Fruit fly (Drosophila melanogaster) whole organism, embryonic: ENCODE results near the gene Bicra.

Source experiments
- ATbp ChIP-seq: fragments of 200-800 bp; sonication (Bioruptor generic); optimal IDR thresholded peaks from 2 replicates; lab custom pipeline; 2017; ENCODE audit warnings: missing biosample characterization, mild to moderate bottlenecking, missing genetic modification characterization, missing genetic modification reagents
- BEAF-32 ChIP-seq: fragments of 200-800 bp; sonication (Bioruptor generic); optimal IDR thresholded peaks from 3 replicates; lab custom pipeline; 2017; ENCODE audit warnings: missing biosample characterization, missing genetic modification characterization, mild to moderate bottlenecking, moderate library complexity, missing genetic modification reagents
- CG10462 ChIP-seq: fragments of 200-800 bp; sonication (Bioruptor generic); optimal IDR thresholded peaks from 2 replicates; lab custom pipeline; 2016; ENCODE audit warnings: missing biosample characterization, missing genetic modification characterization
- CG10543 ChIP-seq: fragments of 200-800 bp; sonication (Bioruptor generic); optimal IDR thresholded peaks from 3 replicates; lab custom pipeline; 2017; ENCODE audit warnings: missing biosample characterization, mild to moderate bottlenecking, missing genetic modification characterization, moderate library complexity
- CG11560 ChIP-seq: fragments of 200-800 bp; sonication (Bioruptor generic); IDR thresholded peaks from 3 replicates; pipeline ENCODE4 v1.3.6; 2022; ENCODE audit warnings: missing biosample characterization, missing genetic modification characterization
- CG13424 ChIP-seq: fragments of 200-800 bp; sonication (Bioruptor generic); optimal IDR thresholded peaks from 2 replicates; lab custom pipeline; 2019; ENCODE audit warnings: missing biosample characterization, mild to moderate bottlenecking, missing genetic modification characterization, moderate library complexity
- CG15479 ChIP-seq: fragments of 200-800 bp; sonication (Bioruptor generic); optimal IDR thresholded peaks from 3 replicates; lab custom pipeline; 2019; ENCODE audit warnings: missing biosample characterization, mild to moderate bottlenecking, missing genetic modification characterization, moderate library complexity
- CG17328 ChIP-seq: fragments of 200-800 bp; sonication (Bioruptor generic); IDR thresholded peaks from 2 replicates; pipeline ENCODE4 v1.3.6; 2022; ENCODE audit warnings: missing biosample characterization, missing genetic modification characterization
- CG1792 ChIP-seq: fragments of 200-800 bp; sonication (Bioruptor generic); optimal IDR thresholded peaks from 2 replicates; lab custom pipeline; 2016; ENCODE audit warnings: missing biosample characterization, missing genetic modification characterization
- CG4282 ChIP-seq: fragments of 200-800 bp; sonication (Bioruptor generic); optimal IDR thresholded peaks from 2 replicates; lab custom pipeline; 2016; ENCODE audit warnings: missing biosample characterization, missing genetic modification characterization
- CG4404 ChIP-seq: fragments of 200-800 bp; sonication (Bioruptor generic); IDR thresholded peaks from 2 replicates; pipeline ENCODE4 v1.3.6; 2022; ENCODE audit warnings: missing biosample characterization, missing genetic modification characterization
- CG4424 ChIP-seq: fragments of 200-800 bp; sonication (Bioruptor generic); optimal IDR thresholded peaks from 3 replicates; lab custom pipeline; 2016; ENCODE audit warnings: missing biosample characterization, missing genetic modification characterization
- CG4617 ChIP-seq: fragments of 200-800 bp; sonication (Bioruptor generic); optimal IDR thresholded peaks from 3 replicates; lab custom pipeline; 2016; ENCODE audit warnings: missing biosample characterization, missing genetic modification characterization, borderline replicate concordance
- CG4707 ChIP-seq: fragments of 200-800 bp; sonication (Bioruptor generic); optimal IDR thresholded peaks from 2 replicates; lab custom pipeline; 2018; ENCODE audit warnings: missing biosample characterization, mild to moderate bottlenecking, missing genetic modification characterization, moderate library complexity
- CG5245 ChIP-seq: fragments of 200-800 bp; sonication (Bioruptor generic); optimal IDR thresholded peaks from 3 replicates; lab custom pipeline; 2016; ENCODE audit warnings: missing biosample characterization, missing genetic modification characterization
- CG6689 ChIP-seq: fragments of 200-800 bp; sonication (Bioruptor generic); IDR thresholded peaks from 2 replicates; pipeline ENCODE4 v1.3.6; 2022; ENCODE audit warnings: missing biosample characterization, missing genetic modification characterization
- CG7556 ChIP-seq: fragments of 200-800 bp; sonication (Bioruptor generic); optimal IDR thresholded peaks from 2 replicates; lab custom pipeline; 2017; ENCODE audit warnings: missing biosample characterization, mild to moderate bottlenecking, missing genetic modification characterization
- CG7786 ChIP-seq: fragments of 200-800 bp; sonication (Bioruptor generic); optimal IDR thresholded peaks from 2 replicates; lab custom pipeline; 2016; ENCODE audit warnings: missing biosample characterization, missing genetic modification characterization
- CG8944 ChIP-seq: fragments of 200-800 bp; sonication (Bioruptor generic); optimal IDR thresholded peaks from 3 replicates; lab custom pipeline; 2016; ENCODE audit warnings: missing biosample characterization, missing genetic modification characterization
- D ChIP-seq, 2 experiments: fragments of 200-800 bp in 1 of 2; fragments of >200 bp in 1 of 2; sonication (Bioruptor generic) in 1 of 2; optimal IDR thresholded peaks; 2 replicates in 1 of 2; 3 replicates in 1 of 2; lab custom pipeline; 2017; ENCODE audit warnings: mild to moderate bottlenecking in 1 of 2, missing biosample characterization in 1 of 2, missing genetic modification characterization in 1 of 2, missing genetic modification reagents in 1 of 2
- Dad ChIP-seq: fragments of 200-800 bp; sonication (Bioruptor generic); optimal IDR thresholded peaks from 3 replicates; lab custom pipeline; 2016; ENCODE audit warnings: missing biosample characterization, missing genetic modification characterization
- ERR ChIP-seq: fragments of 200-800 bp; sonication (Bioruptor generic); optimal IDR thresholded peaks from 2 replicates; lab custom pipeline; 2016; ENCODE audit warnings: missing biosample characterization, missing genetic modification characterization
- Eip74EF ChIP-seq, 2 experiments: fragments of 200-800 bp in 1 of 2; fragments of >200 bp in 1 of 2; sonication (Bioruptor generic) in 1 of 2; optimal IDR thresholded peaks; 2 replicates each; lab custom pipeline; 2017 to 2019; ENCODE audit warnings: missing biosample characterization in 2 of 2, missing genetic modification characterization in 2 of 2, mild to moderate bottlenecking in 1 of 2, moderate library complexity in 1 of 2
- Ets97D ChIP-seq: fragments of 200-800 bp; sonication (Bioruptor generic); optimal IDR thresholded peaks from 3 replicates; lab custom pipeline; 2016; ENCODE audit warnings: missing biosample characterization, missing genetic modification characterization
- Fer3 ChIP-seq: fragments of 200-800 bp; sonication (Bioruptor generic); optimal IDR thresholded peaks from 2 replicates; lab custom pipeline; 2018; ENCODE audit warnings: missing biosample characterization, mild to moderate bottlenecking, missing genetic modification characterization, moderate library complexity
- HLH54F ChIP-seq: fragments of 200-800 bp; sonication (Bioruptor generic); optimal IDR thresholded peaks from 3 replicates; lab custom pipeline; 2016; ENCODE audit warnings: missing biosample characterization, missing genetic modification characterization
- HmgD ChIP-seq: fragments of 200-800 bp; sonication (Bioruptor generic); optimal IDR thresholded peaks from 3 replicates; lab custom pipeline; 2016; ENCODE audit warnings: missing biosample characterization, missing genetic modification characterization
- Hmr ChIP-seq: fragments of 200-800 bp; sonication (Bioruptor generic); optimal IDR thresholded peaks from 3 replicates; lab custom pipeline; 2017; ENCODE audit warnings: mild to moderate bottlenecking, missing biosample characterization, missing genetic modification reagents, missing genetic modification characterization
- Hsf ChIP-seq: fragments of 200-800 bp; sonication (Bioruptor generic); optimal IDR thresholded peaks from 3 replicates; lab custom pipeline; 2016; ENCODE audit warnings: missing biosample characterization, missing genetic modification characterization
- Nf-YA ChIP-seq: fragments of 200-800 bp; sonication (Bioruptor generic); IDR thresholded peaks from 2 replicates; pipeline ENCODE4 v1.3.6; 2022; ENCODE audit warnings: missing biosample characterization, missing genetic modification characterization
- Rx ChIP-seq: fragments of 200-800 bp; sonication (Bioruptor generic); IDR thresholded peaks from 2 replicates; pipeline ENCODE4 v1.3.6; 2022; ENCODE audit warnings: missing biosample characterization, missing genetic modification characterization
- Tbp ChIP-seq: fragments of >200 bp; optimal IDR thresholded peaks from 2 replicates; lab custom pipeline; 2018; ENCODE audit warnings: missing biosample characterization, missing genetic modification characterization
- al ChIP-seq: fragments of 200-800 bp; sonication (Bioruptor generic); IDR thresholded peaks from 2 replicates; pipeline ENCODE4 v1.3.6; 2022; ENCODE audit warnings: missing biosample characterization, missing genetic modification characterization
- bbx ChIP-seq: fragments of 200-800 bp; sonication (Bioruptor generic); IDR thresholded peaks from 2 replicates; pipeline ENCODE4 v1.3.6; 2022; ENCODE audit warnings: missing biosample characterization, missing genetic modification characterization; ENCODE audit not compliant: partially characterized antibody
- cato ChIP-seq: fragments of 200-800 bp; sonication (Bioruptor generic); optimal IDR thresholded peaks from 2 replicates; lab custom pipeline; 2016; ENCODE audit warnings: missing biosample characterization, missing genetic modification characterization, borderline replicate concordance
- chn ChIP-seq: fragments of 200-800 bp; sonication (Bioruptor generic); optimal IDR thresholded peaks from 2 replicates; lab custom pipeline; 2016; ENCODE audit warnings: missing biosample characterization, missing genetic modification characterization
- esg ChIP-seq: fragments of 200-800 bp; sonication (Bioruptor generic); conservative IDR thresholded peaks from 2 replicates; pipeline ENCODE4 v1.3.6; 2022; ENCODE audit warnings: missing biosample characterization, missing genetic modification characterization
- fd102C ChIP-seq: fragments of 200-800 bp; sonication (Bioruptor generic); optimal IDR thresholded peaks from 2 replicates; lab custom pipeline; 2018; ENCODE audit warnings: missing biosample characterization, mild to moderate bottlenecking, missing genetic modification characterization, moderate library complexity
- ftz-f1 ChIP-seq: fragments of 200-800 bp; sonication (Bioruptor generic); optimal IDR thresholded peaks from 2 replicates; lab custom pipeline; 2016; ENCODE audit warnings: missing biosample characterization, missing genetic modification characterization
- gsb ChIP-seq: fragments of 200-800 bp; sonication (Bioruptor generic); IDR thresholded peaks from 2 replicates; pipeline ENCODE4 v1.3.6; 2022; ENCODE audit warnings: missing biosample characterization, missing genetic modification characterization
- nerfin-2 ChIP-seq: fragments of 200-800 bp; sonication (Bioruptor generic); IDR thresholded peaks from 2 replicates; pipeline ENCODE4 v1.3.6; 2022; ENCODE audit warnings: missing biosample characterization, missing genetic modification characterization; ENCODE audit not compliant: partially characterized antibody
- otp ChIP-seq: fragments of 200-800 bp; sonication (Bioruptor generic); IDR thresholded peaks from 3 replicates; pipeline ENCODE4, ENCODE4 v1.3.6; 2022; ENCODE audit warnings: missing biosample characterization, missing genetic modification characterization
- p53 ChIP-seq: fragments of 200-800 bp; sonication (Bioruptor generic); optimal IDR thresholded peaks from 2 replicates; lab custom pipeline; 2016; ENCODE audit warnings: missing biosample characterization, missing genetic modification characterization
- pho ChIP-seq: fragments of 200-800 bp; sonication (Bioruptor generic); optimal IDR thresholded peaks from 2 replicates; lab custom pipeline; 2016; ENCODE audit warnings: missing biosample characterization, missing genetic modification characterization
- pnt ChIP-seq: fragments of 200-800 bp; sonication (Bioruptor generic); optimal IDR thresholded peaks from 3 replicates; lab custom pipeline; 2016; ENCODE audit warnings: missing biosample characterization, missing genetic modification characterization
- slou ChIP-seq: fragments of 200-800 bp; sonication (Bioruptor generic); optimal IDR thresholded peaks from 3 replicates; lab custom pipeline; 2016; ENCODE audit warnings: missing biosample characterization, missing genetic modification characterization
- so ChIP-seq: fragments of 200-800 bp; sonication (Bioruptor generic); IDR thresholded peaks from 3 replicates; pipeline ENCODE4 v1.3.6; 2022; ENCODE audit warnings: missing biosample characterization, missing genetic modification characterization
- tin ChIP-seq: fragments of 200-800 bp; sonication (Bioruptor generic); optimal IDR thresholded peaks from 3 replicates; lab custom pipeline; 2016; ENCODE audit warnings: missing biosample characterization, missing genetic modification characterization
- trem ChIP-seq: fragments of 200-800 bp; optimal IDR thresholded peaks from 3 replicates; lab custom pipeline; 2019; ENCODE audit warnings: missing biosample characterization, mild to moderate bottlenecking, missing genetic modification characterization, moderate library complexity
- zf30C ChIP-seq: fragments of 200-800 bp; sonication (Bioruptor generic); optimal IDR thresholded peaks from 3 replicates; lab custom pipeline; 2018; ENCODE audit warnings: missing biosample characterization, mild to moderate bottlenecking, missing genetic modification characterization

Bicra gene

DNA sequence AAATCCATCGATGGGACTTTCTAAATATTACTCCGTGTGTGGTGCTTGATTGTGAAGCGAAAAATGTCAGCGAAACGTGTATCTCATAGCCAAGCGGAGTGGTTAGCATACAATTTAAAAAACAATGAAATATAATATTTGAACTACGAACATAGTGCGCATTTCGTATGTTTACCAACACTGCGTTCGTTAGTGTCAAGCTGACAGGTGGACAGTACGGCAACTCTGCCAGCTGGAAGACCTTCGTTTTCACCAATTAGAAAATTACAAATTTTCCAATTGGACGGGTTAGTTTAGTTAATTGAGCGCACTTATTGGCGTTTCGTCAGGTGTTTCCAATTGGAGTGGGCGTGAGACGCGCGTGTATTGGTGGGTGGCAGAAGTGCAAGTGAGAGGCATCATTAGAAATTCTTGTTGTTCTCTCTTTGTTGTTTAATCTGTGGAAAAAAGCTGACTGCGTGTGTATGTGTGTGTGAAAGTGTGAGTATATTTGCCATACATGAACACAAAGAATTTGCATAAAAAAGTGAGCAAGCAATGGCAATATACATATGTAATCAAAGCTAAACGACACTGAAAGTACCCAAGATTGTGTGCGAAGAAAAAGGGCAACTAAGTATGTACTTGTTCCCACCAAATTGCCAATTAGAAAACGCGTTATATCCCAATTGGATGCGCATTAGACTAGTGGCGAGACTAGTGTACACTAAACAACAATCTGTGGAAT, 23.0 kb upstream of the Bicra start (continued):
- TF ChIP-seq CG4424 (GFP tag; lab: Kevin White, UChicago) = no peak
- no peak for TF ChIP-seq pnt
- TF ChIP-seq otp (GFP tag; lab: Robert Waterston, UW) = peak; percentile 37; the same call in 1 of the 3 replicates
- TF ChIP-seq CG4282 (GFP tag; lab: Kevin White, UChicago) = peak; percentile 23
- no peak for TF ChIP-seq so (GFP tag; lab: Robert Waterston, UW)
- TF ChIP-seq esg (GFP tag; lab: Robert Waterston, UW) = no peak
- TF ChIP-seq al = peak; percentile 27; the same call in 1 of the 2 replicates
- peak; percentile 62 for TF ChIP-seq ERR (GFP tag; lab: Kevin White, UChicago)
- TF ChIP-seq tin = peak; percentile 63
- peak; percentile 44 for TF ChIP-seq pho (GFP tag; lab: Kevin White, UChicago)
- peak; percentile 41 for TF ChIP-seq CG4617 (GFP tag; lab: Kevin White, UChicago)
- TF ChIP-seq CG15479 = no peak
- no peak for TF ChIP-seq gsb (GFP tag; lab: Robert Waterston, UW)
- TF ChIP-seq CG6689 (GFP tag; lab: Robert Waterston, UW) = 0 out of 2 replicates have a peak, but pooled peaks have one; percentile 10
- peak; percentile 55 for TF ChIP-seq Dad
- TF ChIP-seq Tbp (GFP tag; lab: Kevin White, UChicago) = no peak
- TF ChIP-seq slou (GFP tag; lab: Kevin White, UChicago) = no peak
- TF ChIP-seq CG8944 (GFP tag; lab: Kevin White, UChicago) = no peak
- TF ChIP-seq CG5245 (GFP tag; lab: Kevin White, UChicago) = no peak
- TF ChIP-seq chn = peak; percentile 66
- no peak for TF ChIP-seq ATbp (GFP tag; lab: Kevin White, UChicago)
- no peak for TF ChIP-seq nerfin-2 (GFP tag; lab: Robert Waterston, UW)
- no peak for TF ChIP-seq CG1792
- peak; percentile 58 for TF ChIP-seq trem (tag; lab: Kevin White, UChicago)
- no peak for TF ChIP-seq CG17328 (GFP tag; lab: Robert Waterston, UW)
- no peak for TF ChIP-seq CG7556
- no peak for TF ChIP-seq Rx (GFP tag; lab: Robert Waterston, UW)
- no peak for TF ChIP-seq zf30C
- TF ChIP-seq CG11560 (tag; lab: Robert Waterston, UW) = no peak
- peak; percentile 12 for TF ChIP-seq CG7786 (GFP tag; lab: Kevin White, UChicago)
- TF ChIP-seq D (optimal IDR thresholded peaks at IDR 0.05; lab: Kevin White, UChicago) = no peak
- no peak for TF ChIP-seq D (GFP tag; optimal IDR thresholded peaks at IDR 0.05; lab: Kevin White, UChicago)
- no peak for TF ChIP-seq CG4404 (GFP tag; lab: Robert Waterston, UW)
- TF ChIP-seq BEAF-32 (GFP tag; lab: Kevin White, UChicago) = no peak
- no peak for TF ChIP-seq HmgD (GFP tag; lab: Kevin White, UChicago)
- TF ChIP-seq Ets97D (GFP tag; lab: Kevin White, UChicago) = peak; percentile 80
- peak; percentile 96 for TF ChIP-seq ftz-f1 (GFP tag; lab: Kevin White, UChicago)
- TF ChIP-seq CG10543 (GFP tag; lab: Kevin White, UChicago) = no peak
- no peak for TF ChIP-seq fd102C (GFP tag; lab: Kevin White, UChicago)
- TF ChIP-seq Hmr (GFP tag; lab: Kevin White, UChicago) = no peak
- TF ChIP-seq Hsf = peak; percentile 30
- TF ChIP-seq CG13424 (tag; lab: Kevin White, UChicago) = no peak
- no peak for TF ChIP-seq Nf-YA (GFP tag; lab: Robert Waterston, UW)
- TF ChIP-seq bbx (GFP tag; lab: Robert Waterston, UW) = no peak
- no peak for TF ChIP-seq CG4707
- TF ChIP-seq Fer3 (tag; lab: Kevin White, UChicago) = no peak
- TF ChIP-seq HLH54F (GFP tag; lab: Kevin White, UChicago) = peak; percentile 55
- no peak for TF ChIP-seq p53 (GFP tag; lab: Kevin White, UChicago)
- no peak for TF ChIP-seq Eip74EF (GFP tag; optimal IDR thresholded peaks at IDR 0.05; lab: Kevin White, UChicago)
- no peak for TF ChIP-seq cato
- no peak for TF ChIP-seq CG10462 (GFP tag; lab: Kevin White, UChicago)
